Fruit fly (Drosophila melanogaster) whole organism, embryonic: Measurements from ENCODE around the gene mRpS23.

ENCODE experiments used
- Atf3 ChIP-seq: fragments of 200-800 bp; sonication (Bioruptor generic); optimal IDR thresholded peaks from 3 replicates; lab custom pipeline; 2016; ENCODE audit warnings: missing biosample characterization, missing genetic modification characterization
- Awh ChIP-seq: fragments of 200-800 bp; sonication (Bioruptor generic); IDR thresholded peaks from 2 replicates; pipeline ENCODE4, ENCODE4 v1.3.6; 2022; ENCODE audit warnings: missing biosample characterization, missing genetic modification characterization
- Bteb2 ChIP-seq: fragments of 200-800 bp; sonication (Bioruptor generic); optimal IDR thresholded peaks from 2 replicates; lab custom pipeline; 2016; ENCODE audit warnings: missing biosample characterization, missing genetic modification characterization
- CG11695 ChIP-seq: fragments of 200-800 bp; sonication (Bioruptor generic); IDR thresholded peaks from 3 replicates; pipeline ENCODE4 v1.3.6; 2022; ENCODE audit warnings: missing biosample characterization, missing genetic modification characterization
- CG12155 ChIP-seq: fragments of 200-800 bp; sonication (Bioruptor generic); optimal IDR thresholded peaks from 3 replicates; lab custom pipeline; 2016; ENCODE audit warnings: missing biosample characterization, missing genetic modification characterization
- CG13775 ChIP-seq: fragments of 200-800 bp; sonication (Bioruptor generic); optimal IDR thresholded peaks from 3 replicates; lab custom pipeline; 2017; ENCODE audit warnings: missing biosample characterization, mild to moderate bottlenecking, missing genetic modification characterization
- CG14965 ChIP-seq: fragments of 200-800 bp; sonication (Bioruptor generic); optimal IDR thresholded peaks from 2 replicates; lab custom pipeline; 2016; ENCODE audit warnings: missing biosample characterization, missing genetic modification characterization, borderline replicate concordance
- CG15269 ChIP-seq: fragments of 200-800 bp; sonication (Bioruptor generic); optimal IDR thresholded peaks from 2 replicates; lab custom pipeline; 2018; ENCODE audit warnings: missing biosample characterization, mild to moderate bottlenecking, missing genetic modification characterization, moderate library complexity
- CG1832 ChIP-seq: fragments of 200-800 bp; sonication (Bioruptor generic); optimal IDR thresholded peaks from 2 replicates; lab custom pipeline; 2017; ENCODE audit warnings: missing biosample characterization, mild to moderate bottlenecking, missing genetic modification characterization, inconsistent platforms
- CG3163 ChIP-seq: fragments of 200-800 bp; sonication (Bioruptor generic); optimal IDR thresholded peaks from 3 replicates; lab custom pipeline; 2016; ENCODE audit warnings: missing biosample characterization, missing genetic modification characterization
- CG3407 ChIP-seq: fragments of 200-800 bp; sonication (Bioruptor generic); optimal IDR thresholded peaks from 2 replicates; lab custom pipeline; 2018; ENCODE audit warnings: missing biosample characterization, mild to moderate bottlenecking, missing genetic modification characterization
- CG3726 ChIP-seq: fragments of 200-800 bp; sonication (Bioruptor generic); IDR thresholded peaks from 3 replicates; pipeline ENCODE4, ENCODE4 v1.3.6; 2022; ENCODE audit warnings: missing biosample characterization, missing genetic modification characterization
- CG3838 ChIP-seq: fragments of 200-800 bp; sonication (Bioruptor generic); optimal IDR thresholded peaks from 3 replicates; lab custom pipeline; 2016; ENCODE audit warnings: missing biosample characterization, missing genetic modification characterization
- CG4360 ChIP-seq: fragments of 200-800 bp; sonication (Bioruptor generic); IDR thresholded peaks from 2 replicates; pipeline ENCODE4 v1.3.6; 2022; ENCODE audit warnings: missing biosample characterization, missing genetic modification characterization
- CG6272 ChIP-seq: fragments of 200-800 bp; sonication (Bioruptor generic); IDR thresholded peaks from 2 replicates; pipeline ENCODE4 v1.3.6; 2022; ENCODE audit warnings: missing biosample characterization, missing genetic modification characterization
- CG7786 ChIP-seq: fragments of 200-800 bp; sonication (Bioruptor generic); optimal IDR thresholded peaks from 2 replicates; lab custom pipeline; 2016; ENCODE audit warnings: missing biosample characterization, missing genetic modification characterization
- CG8281 ChIP-seq: fragments of 200-800 bp; sonication (Bioruptor generic); optimal IDR thresholded peaks from 2 replicates; lab custom pipeline; 2018; ENCODE audit warnings: missing biosample characterization, mild to moderate bottlenecking, missing genetic modification characterization, moderate library complexity
- Chrac-16 ChIP-seq: fragments of 200-800 bp; sonication (Bioruptor generic); optimal IDR thresholded peaks from 3 replicates; lab custom pipeline; 2016; ENCODE audit warnings: missing biosample characterization, missing genetic modification characterization
- Doc2 ChIP-seq: fragments of 200-800 bp; sonication (Bioruptor generic); IDR thresholded peaks from 2 replicates; pipeline ENCODE4 v1.3.6; 2022; ENCODE audit warnings: missing biosample characterization, missing genetic modification characterization
- E2f2 ChIP-seq: fragments of 200-800 bp; sonication (Bioruptor generic); IDR thresholded peaks from 2 replicates; pipeline ENCODE4 v1.3.6; 2022; ENCODE audit warnings: missing biosample characterization, missing genetic modification characterization
- ERR ChIP-seq: fragments of 200-800 bp; sonication (Bioruptor generic); optimal IDR thresholded peaks from 2 replicates; lab custom pipeline; 2016; ENCODE audit warnings: missing biosample characterization, missing genetic modification characterization
- H2.0 ChIP-seq: fragments of 200-800 bp; sonication (Bioruptor generic); IDR thresholded peaks from 2 replicates; pipeline ENCODE4 v1.3.6; 2022; ENCODE audit warnings: missing biosample characterization, missing genetic modification characterization
- HLH4C ChIP-seq: fragments of 200-800 bp; sonication (Bioruptor generic); IDR thresholded peaks from 3 replicates; pipeline ENCODE4 v1.3.6; 2022; ENCODE audit warnings: missing biosample characterization, missing genetic modification characterization; ENCODE audit not compliant: partially characterized antibody
- HLH54F ChIP-seq: fragments of 200-800 bp; sonication (Bioruptor generic); optimal IDR thresholded peaks from 3 replicates; lab custom pipeline; 2016; ENCODE audit warnings: missing biosample characterization, missing genetic modification characterization
- Hr3 ChIP-seq: fragments of 200-800 bp; sonication (Bioruptor generic); optimal IDR thresholded peaks from 3 replicates; lab custom pipeline; 2016; ENCODE audit warnings: missing biosample characterization, missing genetic modification characterization
- Lhr ChIP-seq: fragments of 200-800 bp; sonication (Bioruptor generic); optimal IDR thresholded peaks from 3 replicates; lab custom pipeline; 2017; ENCODE audit warnings: mild to moderate bottlenecking, missing biosample characterization, missing genetic modification reagents, missing genetic modification characterization
- Max ChIP-seq: fragments of 200-800 bp; sonication (Bioruptor generic); optimal IDR thresholded peaks from 2 replicates; lab custom pipeline; 2016; ENCODE audit warnings: missing biosample characterization, mild to moderate bottlenecking, missing genetic modification characterization
- Nf-YB ChIP-seq: fragments of 200-800 bp; sonication (Bioruptor generic); optimal IDR thresholded peaks from 3 replicates; lab custom pipeline; 2019; ENCODE audit warnings: missing biosample characterization, mild to moderate bottlenecking, missing genetic modification characterization, moderate library complexity
- Sin3A ChIP-seq: fragments of >200 bp; optimal IDR thresholded peaks from 2 replicates; lab custom pipeline; 2018
- Vsx1 ChIP-seq: fragments of 200-800 bp; sonication (Bioruptor generic); optimal IDR thresholded peaks from 2 replicates; lab custom pipeline; 2017; ENCODE audit warnings: missing biosample characterization, mild to moderate bottlenecking, missing genetic modification characterization, missing genetic modification reagents
- ab ChIP-seq: fragments of 200-800 bp; sonication (Bioruptor generic); optimal IDR thresholded peaks from 2 replicates; lab custom pipeline; 2016; ENCODE audit warnings: missing biosample characterization, missing genetic modification characterization
- amos ChIP-seq: fragments of 200-800 bp; sonication (Bioruptor generic); IDR thresholded peaks from 2 replicates; pipeline ENCODE4 v1.3.6; 2022; ENCODE audit warnings: missing biosample characterization, missing genetic modification characterization; ENCODE audit not compliant: partially characterized antibody
- ap ChIP-seq: fragments of 200-800 bp; sonication (Bioruptor generic); IDR thresholded peaks from 2 replicates; pipeline ENCODE4 v1.3.6; 2022; ENCODE audit warnings: missing biosample characterization, missing genetic modification characterization
- ci ChIP-seq: fragments of 200-800 bp; sonication (Bioruptor generic); IDR thresholded peaks from 3 replicates; pipeline ENCODE4 v1.3.6; 2022; ENCODE audit warnings: missing biosample characterization, missing genetic modification characterization
- da ChIP-seq: fragments of 200-800 bp; sonication (Bioruptor generic); optimal IDR thresholded peaks from 2 replicates; lab custom pipeline; 2016; ENCODE audit warnings: missing biosample characterization, missing genetic modification characterization
- dmrt11E ChIP-seq: fragments of 200-800 bp; sonication (Bioruptor generic); optimal IDR thresholded peaks from 3 replicates; lab custom pipeline; 2018; ENCODE audit warnings: missing biosample characterization, mild to moderate bottlenecking, missing genetic modification characterization, moderate library complexity
- esg ChIP-seq: fragments of 200-800 bp; sonication (Bioruptor generic); conservative IDR thresholded peaks from 2 replicates; pipeline ENCODE4 v1.3.6; 2022; ENCODE audit warnings: missing biosample characterization, missing genetic modification characterization
- gcm2 ChIP-seq: fragments of 200-800 bp; sonication (Bioruptor generic); optimal IDR thresholded peaks from 2 replicates; lab custom pipeline; 2016; ENCODE audit warnings: missing biosample characterization, missing genetic modification characterization
- gt ChIP-seq: fragments of 200-800 bp; sonication (Bioruptor generic); IDR thresholded peaks from 2 replicates; pipeline ENCODE4 v1.3.6; 2022; ENCODE audit warnings: missing biosample characterization, missing genetic modification characterization
- h ChIP-seq: fragments of >200 bp; optimal IDR thresholded peaks from 2 replicates; lab custom pipeline; 2017
- hb ChIP-seq: fragments of 200-800 bp; sonication (Bioruptor generic); IDR thresholded peaks from 3 replicates; pipeline ENCODE4 v1.3.6; 2022; ENCODE audit warnings: missing biosample characterization, missing genetic modification characterization; ENCODE audit not compliant: partially characterized antibody
- her ChIP-seq: fragments of 200-800 bp; sonication (Bioruptor generic); optimal IDR thresholded peaks from 2 replicates; lab custom pipeline; 2016; ENCODE audit warnings: missing biosample characterization, missing genetic modification characterization
- jigr1 ChIP-seq: fragments of 200-800 bp; sonication (Bioruptor generic); IDR thresholded peaks from 3 replicates; pipeline ENCODE4 v1.3.6; 2022; ENCODE audit warnings: missing biosample characterization, missing genetic modification characterization
- jumu ChIP-seq: fragments of 200-800 bp; sonication (Bioruptor generic); optimal IDR thresholded peaks from 3 replicates; lab custom pipeline; 2016; ENCODE audit warnings: missing biosample characterization, missing genetic modification characterization
- kah ChIP-seq: fragments of 200-800 bp; sonication (Bioruptor generic); optimal IDR thresholded peaks from 2 replicates; lab custom pipeline; 2018; ENCODE audit warnings: missing biosample characterization, mild to moderate bottlenecking, missing genetic modification characterization
- nmo ChIP-seq: fragments of 200-800 bp; sonication (Bioruptor generic); optimal IDR thresholded peaks from 2 replicates; lab custom pipeline; 2018; ENCODE audit warnings: missing biosample characterization, mild to moderate bottlenecking, missing genetic modification characterization, moderate library complexity
- org-1 ChIP-seq: fragments of 200-800 bp; sonication (Bioruptor generic); optimal IDR thresholded peaks from 2 replicates; lab custom pipeline; 2017; ENCODE audit warnings: missing biosample characterization, missing genetic modification characterization
- pnt ChIP-seq: fragments of 200-800 bp; sonication (Bioruptor generic); optimal IDR thresholded peaks from 3 replicates; lab custom pipeline; 2016; ENCODE audit warnings: missing biosample characterization, missing genetic modification characterization
- row ChIP-seq: fragments of 200-800 bp; sonication (Bioruptor generic); IDR thresholded peaks from 3 replicates; pipeline ENCODE4 v1.3.6; 2022; ENCODE audit warnings: missing biosample characterization, missing genetic modification characterization
- scrt ChIP-seq: fragments of 200-800 bp; sonication (Bioruptor generic); optimal IDR thresholded peaks from 2 replicates; lab custom pipeline; 2018; ENCODE audit warnings: missing biosample characterization, mild to moderate bottlenecking, missing genetic modification characterization, moderate library complexity
- slbo ChIP-seq: fragments of 200-800 bp; sonication (Bioruptor generic); IDR thresholded peaks from 2 replicates; pipeline ENCODE4 v1.3.6; 2022; ENCODE audit warnings: missing biosample characterization, missing genetic modification characterization
- ttk ChIP-seq: fragments of 200-800 bp; sonication (Bioruptor generic); IDR thresholded peaks from 2 replicates; pipeline ENCODE4 v2.1.2; 2022; ENCODE audit warnings: missing biosample characterization, missing genetic modification characterization
- zf30C ChIP-seq: fragments of 200-800 bp; sonication (Bioruptor generic); optimal IDR thresholded peaks from 3 replicates; lab custom pipeline; 2018; ENCODE audit warnings: missing biosample characterization, mild to moderate bottlenecking, missing genetic modification characterization

The mRpS23 gene

DNA sequence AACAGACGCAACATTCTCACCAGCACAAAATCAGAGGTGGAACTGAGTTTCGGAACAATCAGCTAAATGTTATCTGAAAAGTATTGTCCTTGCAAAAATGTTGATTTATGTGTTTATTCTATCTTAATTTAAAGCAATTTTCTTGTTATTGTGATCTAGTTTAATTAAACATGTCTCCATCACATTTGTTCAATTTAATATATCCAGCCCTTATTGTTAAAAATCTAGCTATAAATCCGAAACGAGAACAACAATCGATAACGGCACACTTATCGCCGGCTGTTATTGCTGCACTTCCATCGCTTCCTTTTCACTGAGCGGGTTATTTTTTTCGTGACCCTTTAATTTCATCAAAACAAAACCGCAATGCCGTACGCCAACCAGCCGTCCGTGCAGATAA is 1.8 kb downstream of the mRpS23 start, which contains the start of the genes GatC, PolG2 and Polr2C (continued):
- TF ChIP-seq amos (GFP tag; lab: Robert Waterston, UW), result peak; percentile 79; the same call in 1 of the 2 replicates
- TF ChIP-seq CG4360 (GFP tag; lab: Robert Waterston, UW), result no peak
- TF ChIP-seq jumu (GFP tag; lab: Kevin White, UChicago), result peak; percentile 35
- no peak for TF ChIP-seq Vsx1 (GFP tag; lab: Kevin White, UChicago)
- TF ChIP-seq CG12155 (GFP tag; lab: Kevin White, UChicago), result peak; percentile 25
- no peak for TF ChIP-seq CG3407 (GFP tag; lab: Kevin White, UChicago)
- TF ChIP-seq her, result no peak
- TF ChIP-seq pnt (GFP tag; lab: Kevin White, UChicago), result peak; percentile 11
- TF ChIP-seq nmo (GFP tag; lab: Kevin White, UChicago), result peak; percentile 70
- no peak for TF ChIP-seq ap (GFP tag; lab: Robert Waterston, UW)
- no peak for TF ChIP-seq gcm2 (GFP tag; lab: Kevin White, UChicago)
- no peak for TF ChIP-seq CG15269 (tag; lab: Kevin White, UChicago)
- TF ChIP-seq gt (GFP tag; lab: Robert Waterston, UW), result no peak
- TF ChIP-seq Awh (GFP tag; lab: Robert Waterston, UW), result no peak
- TF ChIP-seq dmrt11E (tag; lab: Kevin White, UChicago), result peak; percentile 22
- TF ChIP-seq ci, result peak; percentile 49
- peak; percentile 2 for TF ChIP-seq Max
- peak; percentile 62 for TF ChIP-seq CG13775 (GFP tag; lab: Kevin White, UChicago)
- TF ChIP-seq Nf-YB (GFP tag; lab: Kevin White, UChicago), result no peak
- TF ChIP-seq Sin3A (lab: Kevin White, UChicago), result peak; percentile 77
- TF ChIP-seq CG7786 (GFP tag; lab: Kevin White, UChicago), result peak; percentile 7
- TF ChIP-seq HLH54F (GFP tag; lab: Kevin White, UChicago), result peak; percentile 41
- peak; percentile 37; the same call in 1 of the 2 replicates for TF ChIP-seq esg (GFP tag; lab: Robert Waterston, UW)
- no peak for TF ChIP-seq CG11695
- peak; percentile 52 for TF ChIP-seq Hr3 (GFP tag; lab: Kevin White, UChicago)
- peak; percentile 93 for TF ChIP-seq HLH4C (GFP tag; lab: Robert Waterston, UW)
- TF ChIP-seq CG6272, result no peak
- no peak for TF ChIP-seq zf30C
- peak; percentile 60 for TF ChIP-seq CG3838 (GFP tag; lab: Kevin White, UChicago)
- TF ChIP-seq row (GFP tag; lab: Robert Waterston, UW), result peak; percentile 92
- no peak for TF ChIP-seq Chrac-16 (GFP tag; lab: Kevin White, UChicago)
- no peak for TF ChIP-seq CG3726 (GFP tag; lab: Robert Waterston, UW)
- TF ChIP-seq ERR, result no peak
- TF ChIP-seq ttk (GFP tag; lab: Robert Waterston, UW), result peak; percentile 10; the same call in 1 of the 2 replicates
- no peak for TF ChIP-seq CG14965 (GFP tag; lab: Kevin White, UChicago)
- TF ChIP-seq org-1, result no peak
- TF ChIP-seq CG3163, result no peak
- peak; percentile 58 for TF ChIP-seq Bteb2 (GFP tag; lab: Kevin White, UChicago)
- peak; percentile 74 for TF ChIP-seq E2f2 (GFP tag; lab: Robert Waterston, UW)
- TF ChIP-seq Doc2 (GFP tag; lab: Robert Waterston, UW), result no peak
- TF ChIP-seq da (GFP tag; lab: Kevin White, UChicago), result peak; percentile 49
- peak; percentile 14 for TF ChIP-seq ab (GFP tag; lab: Kevin White, UChicago)
- TF ChIP-seq CG1832 (GFP tag; lab: Kevin White, UChicago), result no peak
- TF ChIP-seq Lhr, result peak; percentile 26
- TF ChIP-seq hb (GFP tag; lab: Robert Waterston, UW), result peak; percentile 67; the same call in 2 of the 3 replicates
- TF ChIP-seq CG8281, result no peak
- no peak for TF ChIP-seq scrt (GFP tag; lab: Kevin White, UChicago)
- TF ChIP-seq kah (GFP tag; lab: Kevin White, UChicago), result no peak
- TF ChIP-seq slbo (GFP tag; lab: Robert Waterston, UW), result peak; percentile 76
- TF ChIP-seq Atf3, result peak; percentile 35
- TF ChIP-seq H2.0 (GFP tag; lab: Robert Waterston, UW), result peak; percentile 31; the same call in 1 of the 2 replicates
- no peak for TF ChIP-seq jigr1 (GFP tag; lab: Robert Waterston, UW)
- no peak for TF ChIP-seq h (lab: Kevin White, UChicago)
